Fruit fly (Drosophila melanogaster): Measurements from ENCODE around the gene Lgr4.

Lgr4 gene

DNA sequence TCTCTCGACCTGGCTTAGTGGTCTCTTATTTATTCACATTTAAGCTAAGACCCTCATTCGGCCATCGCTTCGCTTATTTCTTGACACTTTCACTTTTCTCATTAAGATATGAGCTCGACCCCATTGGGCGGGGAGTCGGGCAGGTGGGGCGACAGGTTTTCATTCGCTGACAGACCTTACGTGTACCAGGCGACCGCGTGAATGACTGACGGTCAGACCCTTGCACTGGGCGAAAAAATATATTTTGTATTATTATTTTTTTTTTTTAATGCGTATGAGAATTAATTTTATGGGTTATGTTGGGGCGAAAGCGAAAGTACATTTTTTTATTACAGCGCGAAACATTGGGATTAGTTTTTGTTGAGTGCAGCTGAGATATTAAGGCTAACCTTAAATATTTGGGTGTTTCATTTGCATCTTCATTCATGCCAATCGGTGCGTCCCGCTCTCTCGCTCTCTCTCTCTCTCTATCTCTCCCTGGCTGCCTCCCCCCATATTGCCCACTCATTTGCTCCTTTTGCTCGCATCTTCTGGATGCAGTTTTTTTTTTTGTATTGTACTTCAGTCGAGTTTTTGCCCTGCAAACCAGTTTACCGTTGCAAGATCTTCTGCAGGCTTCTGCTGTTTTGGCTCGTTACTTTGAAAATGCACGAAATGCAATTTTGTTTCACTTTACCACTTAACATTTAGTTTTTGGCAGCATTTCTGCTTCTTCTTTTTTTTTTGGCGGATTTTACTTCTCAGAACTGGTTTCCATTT, 51.8 kb downstream of the Lgr4 start (continued):
- TF ChIP-seq CG4424 (GFP tag; optimal IDR thresholded peaks at IDR 0.05) (peak; percentile 14), Sox102F (GFP tag; optimal IDR thresholded peaks at IDR 0.05) (peak; percentile 54), CG10654 (GFP tag; optimal IDR thresholded peaks at IDR 0.05) (no peak), ttk (GFP tag; IDR thresholded peaks at IDR 0.05) (peak; percentile 66; the same call in 1 of the 2 replicates), cad (GFP tag; optimal IDR thresholded peaks at IDR 0.05) (no peak), chn (GFP tag; optimal IDR thresholded peaks at IDR 0.05) (no peak), CG2678 (tag; optimal IDR thresholded peaks at IDR 0.05) (peak; percentile 72), Jarid2 (GFP tag; optimal IDR thresholded peaks at IDR 0.05) (no peak), bsh (GFP tag; optimal IDR thresholded peaks at IDR 0.05) (peak in 1 of 2 experiments; percentile 61), nerfin-1 (tag; optimal IDR thresholded peaks at IDR 0.05) (peak; percentile 61), bcd (GFP tag; optimal IDR thresholded peaks at IDR 0.05) (peak; percentile 43), BtbVII (GFP tag; optimal IDR thresholded peaks at IDR 0.05) (peak; percentile 13), MBD-R2 (GFP tag; IDR thresholded peaks at IDR 0.05) (no peak), bbx (GFP tag; IDR thresholded peaks at IDR 0.05; ENCODE audit: partially characterized antibody) (no peak), CG7987 (GFP tag; optimal IDR thresholded peaks at IDR 0.05) (no peak), CG10431 (GFP tag; optimal IDR thresholded peaks at IDR 0.05) (no peak), unpg (GFP tag; optimal IDR thresholded peaks at IDR 0.05) (peak; percentile 47), pfk (GFP tag; optimal IDR thresholded peaks at IDR 0.05) (no peak), Dad (GFP tag; optimal IDR thresholded peaks at IDR 0.05) (no peak), Dip2 (GFP tag; IDR thresholded peaks at IDR 0.05) (no peak), dati (GFP tag; IDR thresholded peaks at IDR 0.05) (no peak), Abd-B (GFP tag; optimal IDR thresholded peaks at IDR 0.05) (no peak), Asciz (GFP tag; optimal IDR thresholded peaks at IDR 0.05) (peak; percentile 50), CG11560 (tag; IDR thresholded peaks at IDR 0.05) (no peak), Kr (GFP tag; optimal IDR thresholded peaks at IDR 0.05) (no peak), sisA (GFP tag; IDR thresholded peaks at IDR 0.05) (peak; percentile 79), CG13287 (GFP tag; IDR thresholded peaks at IDR 0.05; ENCODE audit: partially characterized antibody) (no peak), CG7556 (GFP tag; optimal IDR thresholded peaks at IDR 0.05) (peak; percentile 39), btn (GFP tag; optimal IDR thresholded peaks at IDR 0.05) (no peak), CG34422 (GFP tag; IDR thresholded peaks at IDR 0.05) (peak; percentile 68; the same call in 2 of the 3 replicates), dpn (GFP tag; optimal IDR thresholded peaks at IDR 0.05) (no peak), lov (optimal IDR thresholded peaks at IDR 0.05) (no peak), lov (GFP tag; IDR thresholded peaks at IDR 0.05) (no peak; the same call in 2 of the 3 replicates), CG31388 (GFP tag; optimal IDR thresholded peaks at IDR 0.05) (no peak), usp (GFP tag; optimal IDR thresholded peaks at IDR 0.05) (no peak), lab (GFP tag; optimal IDR thresholded peaks at IDR 0.05) (peak; percentile 45), kni (GFP tag; optimal IDR thresholded peaks at IDR 0.05) (peak; percentile 37), Dll (GFP tag; IDR thresholded peaks at IDR 0.05; ENCODE audit: partially characterized antibody) (no peak), CG18011 (GFP tag; optimal IDR thresholded peaks at IDR 0.05) (no peak), Lpt (GFP tag; optimal IDR thresholded peaks at IDR 0.05) (no peak), CG3281 (GFP tag; optimal IDR thresholded peaks at IDR 0.05) (no peak), CG10147 (GFP tag; optimal IDR thresholded peaks at IDR 0.05) (no peak), CG8290 (GFP tag; optimal IDR thresholded peaks at IDR 0.05) (no peak), CG8290 (tag; optimal IDR thresholded peaks at IDR 0.05) (no peak), disco-r (GFP tag; optimal IDR thresholded peaks at IDR 0.05) (no peak), amos (GFP tag; IDR thresholded peaks at IDR 0.05; ENCODE audit: partially characterized antibody) (no peak), CG17829 (tag; optimal IDR thresholded peaks at IDR 0.05) (peak; percentile 39), CG10565 (GFP tag; optimal IDR thresholded peaks at IDR 0.05) (no peak), CG7271 (tag; optimal IDR thresholded peaks at IDR 0.05) (no peak)

Measured in whole organism, embryonic.